Fruit fly (Drosophila melanogaster) whole organism, embryonic: ENCODE results near the gene CG10383.

Experiments
- B-H2 ChIP-seq: fragments of 200-800 bp; sonication (Bioruptor generic); optimal IDR thresholded peaks from 2 replicates; lab custom pipeline; 2018; ENCODE audit warnings: missing biosample characterization, mild to moderate bottlenecking, missing genetic modification characterization
- CG10565 ChIP-seq: fragments of 200-800 bp; sonication (Bioruptor generic); optimal IDR thresholded peaks from 3 replicates; lab custom pipeline; 2016; ENCODE audit warnings: missing biosample characterization, mild to moderate bottlenecking, missing genetic modification characterization
- CG10979 ChIP-seq: fragments of 200-800 bp; sonication (Bioruptor generic); optimal IDR thresholded peaks from 2 replicates; lab custom pipeline; 2018; ENCODE audit warnings: missing biosample characterization, mild to moderate bottlenecking, missing genetic modification characterization, moderate library complexity
- CG12236 ChIP-seq: fragments of 200-800 bp; sonication (Bioruptor generic); optimal IDR thresholded peaks from 2 replicates; lab custom pipeline; 2016; ENCODE audit warnings: missing biosample characterization, missing genetic modification characterization
- CG13287 ChIP-seq: fragments of 200-800 bp; sonication (Bioruptor generic); IDR thresholded peaks from 2 replicates; pipeline ENCODE4 v1.3.6; 2022; ENCODE audit warnings: missing biosample characterization, missing genetic modification characterization; ENCODE audit not compliant: partially characterized antibody
- CG16863 ChIP-seq: fragments of 200-800 bp; sonication (Bioruptor generic); optimal IDR thresholded peaks from 3 replicates; lab custom pipeline; 2016; ENCODE audit warnings: missing biosample characterization, missing genetic modification characterization
- CG17361 ChIP-seq: fragments of 200-800 bp; sonication (Bioruptor generic); IDR thresholded peaks from 3 replicates; pipeline ENCODE4 v1.3.6; 2022; ENCODE audit warnings: missing biosample characterization, missing genetic modification characterization
- CG17802 ChIP-seq: fragments of 200-800 bp; sonication (Bioruptor generic); optimal IDR thresholded peaks from 2 replicates; lab custom pipeline; 2018; ENCODE audit warnings: missing biosample characterization, mild to moderate bottlenecking, missing genetic modification characterization, moderate library complexity
- CG18599 ChIP-seq: fragments of 200-800 bp; sonication (Bioruptor generic); optimal IDR thresholded peaks from 3 replicates; lab custom pipeline; 2017; ENCODE audit warnings: missing biosample characterization, missing genetic modification characterization, mild to moderate bottlenecking, moderate library complexity, missing genetic modification reagents
- CG2116 ChIP-seq: fragments of 200-800 bp; sonication (Bioruptor generic); optimal IDR thresholded peaks from 3 replicates; lab custom pipeline; 2018; ENCODE audit warnings: missing biosample characterization, mild to moderate bottlenecking, missing genetic modification characterization
- CG2875 ChIP-seq: fragments of 200-800 bp; sonication (Bioruptor generic); optimal IDR thresholded peaks from 2 replicates; lab custom pipeline; 2017; ENCODE audit warnings: missing biosample characterization, mild to moderate bottlenecking, missing genetic modification characterization, missing genetic modification reagents
- CG30020 ChIP-seq: fragments of 200-800 bp; optimal IDR thresholded peaks from 2 replicates; lab custom pipeline; 2019; ENCODE audit warnings: missing biosample characterization, mild to moderate bottlenecking, missing genetic modification characterization, moderate library complexity
- CG30431 ChIP-seq: fragments of 200-800 bp; sonication (Bioruptor generic); optimal IDR thresholded peaks from 2 replicates; lab custom pipeline; 2017; ENCODE audit warnings: missing biosample characterization, missing genetic modification characterization
- CG31388 ChIP-seq: fragments of 200-800 bp; sonication (Bioruptor generic); optimal IDR thresholded peaks from 2 replicates; lab custom pipeline; 2016; ENCODE audit warnings: missing biosample characterization, missing genetic modification characterization
- CG31441 ChIP-seq: fragments of 200-800 bp; sonication (Bioruptor generic); IDR thresholded peaks from 2 replicates; pipeline ENCODE4 v1.3.6; 2022; ENCODE audit warnings: missing biosample characterization, missing genetic modification characterization
- CG32767 ChIP-seq: fragments of 200-800 bp; sonication (Bioruptor generic); IDR thresholded peaks from 2 replicates; pipeline ENCODE4 v1.3.6; 2022; ENCODE audit warnings: missing biosample characterization, missing genetic modification characterization
- CG34422 ChIP-seq: fragments of 200-800 bp; sonication (Bioruptor generic); IDR thresholded peaks from 3 replicates; pipeline ENCODE4 v1.3.6; 2022; ENCODE audit warnings: missing biosample characterization, missing genetic modification characterization
- CG3838 ChIP-seq: fragments of 200-800 bp; sonication (Bioruptor generic); optimal IDR thresholded peaks from 3 replicates; lab custom pipeline; 2016; ENCODE audit warnings: missing biosample characterization, missing genetic modification characterization
- CG42726 ChIP-seq: fragments of 200-800 bp; sonication (Bioruptor generic); IDR thresholded peaks from 2 replicates; pipeline ENCODE4 v1.3.6; 2022; ENCODE audit warnings: missing biosample characterization, missing genetic modification characterization; ENCODE audit not compliant: partially characterized antibody
- CG6175 ChIP-seq: fragments of 200-800 bp; sonication (Bioruptor generic); IDR thresholded peaks from 3 replicates; pipeline ENCODE4 v1.3.6; 2022; ENCODE audit warnings: missing biosample characterization, missing genetic modification characterization
- CG7556 ChIP-seq: fragments of 200-800 bp; sonication (Bioruptor generic); optimal IDR thresholded peaks from 2 replicates; lab custom pipeline; 2017; ENCODE audit warnings: missing biosample characterization, mild to moderate bottlenecking, missing genetic modification characterization
- CG9727 ChIP-seq: fragments of 200-800 bp; sonication (Bioruptor generic); optimal IDR thresholded peaks from 3 replicates; lab custom pipeline; 2017; ENCODE audit warnings: missing biosample characterization, mild to moderate bottlenecking, missing genetic modification characterization
- Chrac-16 ChIP-seq: fragments of 200-800 bp; sonication (Bioruptor generic); optimal IDR thresholded peaks from 3 replicates; lab custom pipeline; 2016; ENCODE audit warnings: missing biosample characterization, missing genetic modification characterization
- E2f2 ChIP-seq: fragments of 200-800 bp; sonication (Bioruptor generic); IDR thresholded peaks from 2 replicates; pipeline ENCODE4 v1.3.6; 2022; ENCODE audit warnings: missing biosample characterization, missing genetic modification characterization
- Fer1 ChIP-seq: fragments of 200-800 bp; sonication (Bioruptor generic); optimal IDR thresholded peaks from 2 replicates; lab custom pipeline; 2017; ENCODE audit warnings: missing biosample characterization, mild to moderate bottlenecking, missing genetic modification characterization
- HmgZ ChIP-seq: fragments of 200-800 bp; sonication (Bioruptor generic); optimal IDR thresholded peaks from 2 replicates; lab custom pipeline; 2018; ENCODE audit warnings: missing biosample characterization, mild to moderate bottlenecking, missing genetic modification characterization
- Nf-YC ChIP-seq: fragments of 200-800 bp; optimal IDR thresholded peaks from 3 replicates; lab custom pipeline; 2019; ENCODE audit warnings: missing biosample characterization, mild to moderate bottlenecking, missing genetic modification characterization, moderate library complexity
- Sox102F ChIP-seq: fragments of 200-800 bp; sonication (Bioruptor generic); optimal IDR thresholded peaks from 2 replicates; lab custom pipeline; 2018; ENCODE audit warnings: missing biosample characterization, mild to moderate bottlenecking, missing genetic modification characterization, moderate library complexity
- Usf ChIP-seq: fragments of 200-800 bp; sonication (Bioruptor generic); optimal IDR thresholded peaks from 2 replicates; lab custom pipeline; 2017; ENCODE audit warnings: missing genotype, missing biosample characterization, missing genetic modification characterization
- az2 ChIP-seq: fragments of 200-800 bp; sonication (Bioruptor generic); optimal IDR thresholded peaks from 3 replicates; lab custom pipeline; 2016; ENCODE audit warnings: missing biosample characterization, missing genetic modification characterization
- ci ChIP-seq: fragments of 200-800 bp; sonication (Bioruptor generic); IDR thresholded peaks from 3 replicates; pipeline ENCODE4 v1.3.6; 2022; ENCODE audit warnings: missing biosample characterization, missing genetic modification characterization
- dan ChIP-seq: fragments of 200-800 bp; sonication (Bioruptor generic); IDR thresholded peaks from 2 replicates; pipeline ENCODE4 v1.3.6; 2022; ENCODE audit warnings: missing biosample characterization, missing genetic modification characterization
- gsb ChIP-seq: fragments of 200-800 bp; sonication (Bioruptor generic); IDR thresholded peaks from 2 replicates; pipeline ENCODE4 v1.3.6; 2022; ENCODE audit warnings: missing biosample characterization, missing genetic modification characterization
- gsb-n ChIP-seq: fragments of 200-800 bp; sonication (Bioruptor generic); optimal IDR thresholded peaks from 3 replicates; lab custom pipeline; 2018; ENCODE audit warnings: missing biosample characterization, mild to moderate bottlenecking, missing genetic modification characterization
- jing ChIP-seq: fragments of 200-800 bp; sonication (Bioruptor generic); optimal IDR thresholded peaks from 2 replicates; lab custom pipeline; 2018; ENCODE audit warnings: missing biosample characterization, mild to moderate bottlenecking, missing genetic modification characterization
- kay ChIP-seq: fragments of 200-800 bp; sonication (Bioruptor generic); optimal IDR thresholded peaks from 2 replicates; lab custom pipeline; 2016; ENCODE audit warnings: missing biosample characterization, missing genetic modification characterization
- lab ChIP-seq: fragments of 200-800 bp; sonication (Bioruptor generic); optimal IDR thresholded peaks from 3 replicates; lab custom pipeline; 2017; ENCODE audit warnings: missing biosample characterization, missing genetic modification characterization, mild to moderate bottlenecking, moderate library complexity, missing genetic modification reagents
- oc ChIP-seq: fragments of 200-800 bp; sonication (Bioruptor generic); optimal IDR thresholded peaks from 2 replicates; lab custom pipeline; 2018; ENCODE audit warnings: missing biosample characterization, mild to moderate bottlenecking, missing genetic modification characterization, moderate library complexity
- org-1 ChIP-seq: fragments of 200-800 bp; sonication (Bioruptor generic); optimal IDR thresholded peaks from 2 replicates; lab custom pipeline; 2017; ENCODE audit warnings: missing biosample characterization, missing genetic modification characterization
- salm ChIP-seq: fragments of 200-800 bp; sonication (Bioruptor generic); optimal IDR thresholded peaks from 2 replicates; lab custom pipeline; 2018; ENCODE audit warnings: missing biosample characterization, mild to moderate bottlenecking, missing genetic modification characterization
- sc ChIP-seq, 3 experiments: fragments of >200 bp in 2 of 3; fragments of 200-800 bp in 1 of 3; sonication (Bioruptor generic) in 1 of 3; optimal IDR thresholded peaks; 2 replicates in 2 of 3; 3 replicates in 1 of 3; lab custom pipeline; 2017; ENCODE audit warnings: mild to moderate bottlenecking in 1 of 3, missing biosample characterization in 1 of 3, missing genetic modification characterization in 1 of 3, missing genetic modification reagents in 1 of 3
- schlank ChIP-seq: fragments of 200-800 bp; sonication (Bioruptor generic); optimal IDR thresholded peaks from 2 replicates; lab custom pipeline; 2018; ENCODE audit warnings: missing biosample characterization, mild to moderate bottlenecking, missing genetic modification characterization
- sob ChIP-seq: fragments of 200-800 bp; sonication (Bioruptor generic); IDR thresholded peaks from 2 replicates; pipeline ENCODE4 v1.3.6; 2022; ENCODE audit warnings: missing biosample characterization, missing genetic modification characterization
- ssp ChIP-seq: fragments of 200-800 bp; sonication (Bioruptor generic); IDR thresholded peaks from 2 replicates; pipeline ENCODE4 v1.3.6; 2022; ENCODE audit warnings: missing biosample characterization, missing genetic modification characterization
- tgo ChIP-seq: fragments of 200-800 bp; sonication (Bioruptor generic); IDR thresholded peaks from 3 replicates; pipeline ENCODE4 v1.3.6; 2022; ENCODE audit warnings: missing biosample characterization, missing genetic modification characterization
- zen ChIP-seq: fragments of 200-800 bp; sonication (Bioruptor generic); optimal IDR thresholded peaks from 3 replicates; lab custom pipeline; 2018; ENCODE audit warnings: missing biosample characterization, mild to moderate bottlenecking, missing genetic modification characterization, moderate library complexity
- zf30C ChIP-seq: fragments of 200-800 bp; sonication (Bioruptor generic); optimal IDR thresholded peaks from 3 replicates; lab custom pipeline; 2018; ENCODE audit warnings: missing biosample characterization, mild to moderate bottlenecking, missing genetic modification characterization

The CG10383 gene

DNA sequence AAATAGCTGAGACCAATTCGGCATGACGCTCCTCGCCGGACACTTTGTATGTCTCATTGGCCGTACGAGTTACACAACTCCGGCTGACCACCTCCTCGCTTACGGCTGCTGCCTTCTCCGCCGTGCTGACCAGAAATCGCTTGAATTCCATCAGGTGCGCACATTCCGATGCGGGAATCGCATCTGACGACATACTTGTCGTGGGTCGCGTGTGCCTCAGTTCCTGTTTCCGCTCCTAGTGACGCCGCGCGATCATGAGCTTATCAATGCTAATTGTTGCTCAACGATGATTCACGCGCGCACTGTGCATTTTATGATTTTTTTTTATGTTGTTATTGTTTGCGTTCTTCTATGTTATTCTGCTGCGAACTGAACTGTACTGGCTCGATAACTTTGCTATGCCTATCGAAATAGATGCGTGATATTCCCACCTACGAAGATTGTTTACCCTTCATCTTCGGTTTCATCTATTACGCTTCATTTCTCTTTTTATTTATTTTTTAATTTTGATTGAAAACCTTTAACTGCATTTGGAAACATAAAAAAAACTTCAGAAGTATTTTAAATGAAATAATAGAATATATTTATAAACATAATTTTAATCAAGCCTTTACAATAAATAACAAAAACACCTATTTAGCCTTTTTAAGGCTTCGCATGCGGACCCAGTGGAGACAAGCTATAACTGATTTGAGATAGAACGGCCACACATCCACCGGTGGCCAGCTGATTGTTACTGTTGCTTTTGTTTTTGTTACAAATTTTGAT, 7.5 kb upstream of the CG10383 start, which contains the start of the genes CG10376 and CG10343 (continued):
- TF ChIP-seq sc (optimal IDR thresholded peaks at IDR 0.05; lab: Kevin White, UChicago) (no peak), sc (GFP tag; optimal IDR thresholded peaks at IDR 0.05; lab: Kevin White, UChicago) (peak; percentile 76), CG34422 (peak; percentile 78; the same call in 2 of the 3 replicates), CG31388 (GFP tag; lab: Kevin White, UChicago) (peak; percentile 74), gsb (GFP tag; lab: Robert Waterston, UW) (peak; percentile 44; the same call in 1 of the 2 replicates), zen (peak; percentile 90), CG12236 (GFP tag; lab: Kevin White, UChicago) (no peak), Sox102F (GFP tag; lab: Kevin White, UChicago) (peak; percentile 91), CG18599 (GFP tag; lab: Kevin White, UChicago) (peak; percentile 88), CG42726 (GFP tag; lab: Robert Waterston, UW) (no peak; the same call in 1 of the 2 replicates), CG31441 (peak; percentile 94), CG16863 (GFP tag; lab: Kevin White, UChicago) (peak; percentile 30), CG13287 (GFP tag; lab: Robert Waterston, UW) (no peak; the same call in 1 of the 2 replicates), CG10565 (no peak), lab (GFP tag; lab: Kevin White, UChicago) (peak; percentile 84), Usf (GFP tag; lab: Kevin White, UChicago) (peak; percentile 90), salm (tag; lab: Kevin White, UChicago) (peak; percentile 70), gsb-n (tag; lab: Kevin White, UChicago) (peak; percentile 90), jing (GFP tag; lab: Kevin White, UChicago) (peak; percentile 40), HmgZ (tag; lab: Kevin White, UChicago) (peak; percentile 81), CG30431 (peak; percentile 82), kay (GFP tag; lab: Kevin White, UChicago) (peak; percentile 86), CG3838 (peak; percentile 60), CG10979 (tag; lab: Kevin White, UChicago) (peak; percentile 88), ssp (GFP tag; lab: Robert Waterston, UW) (peak; percentile 99), B-H2 (GFP tag; lab: Kevin White, UChicago) (peak; percentile 86), Nf-YC (tag; lab: Kevin White, UChicago) (peak; percentile 89), CG32767 (peak; percentile 77; the same call in 1 of the 2 replicates), CG6175 (GFP tag; lab: Robert Waterston, UW) (peak; percentile 33; the same call in 1 of the 3 replicates), schlank (peak; percentile 51), az2 (GFP tag; lab: Kevin White, UChicago) (peak; percentile 88), CG7556 (GFP tag; lab: Kevin White, UChicago) (peak; percentile 85), CG30020 (tag; lab: Kevin White, UChicago) (peak; percentile 98), oc (tag; lab: Kevin White, UChicago) (no peak), CG17802 (peak; percentile 95), CG2875 (peak; percentile 52), CG2116 (GFP tag; lab: Kevin White, UChicago) (peak; percentile 81), CG9727 (peak; percentile 89), Chrac-16 (GFP tag; lab: Kevin White, UChicago) (peak; percentile 88), zf30C (GFP tag; lab: Kevin White, UChicago) (no peak), ci (GFP tag; lab: Robert Waterston, UW) (0 out of 3 replicates have a peak, but pooled peaks have one; percentile 43), E2f2 (GFP tag; lab: Robert Waterston, UW) (peak; percentile 45; the same call in 1 of the 2 replicates), CG17361 (peak; percentile 98), org-1 (GFP tag; lab: Kevin White, UChicago) (peak; percentile 44), dan (GFP tag; lab: Robert Waterston, UW) (0 out of 2 replicates have a peak, but pooled peaks have one; percentile 19), sob (GFP tag; lab: Robert Waterston, UW) (peak; percentile 89), Fer1 (peak; percentile 81), tgo (GFP tag; lab: Robert Waterston, UW) (peak; percentile 88)
